Worm (Caenorhabditis elegans) whole organism, L2 larva: ENCODE data around the gene clec-122.

Experiments
- fos-1 ChIP-seq: fragments of 150-350 bp; optimal IDR thresholded peaks from 2 replicates; lab custom pipeline; 2014; ENCODE audit warnings: missing biosample characterization, missing genetic modification characterization
- nhr-12 ChIP-seq: fragments of 150-350 bp; optimal IDR thresholded peaks from 2 replicates; lab custom pipeline; 2014; ENCODE audit warnings: missing biosample characterization, missing genetic modification characterization
- nhr-23 ChIP-seq: fragments of 150-350 bp; optimal IDR thresholded peaks from 2 replicates; lab custom pipeline; 2014; ENCODE audit warnings: missing biosample characterization, missing genetic modification reagents, missing genetic modification characterization
- ztf-4 ChIP-seq: fragments of 150-350 bp; optimal IDR thresholded peaks from 2 replicates; lab custom pipeline; 2014; ENCODE audit warnings: missing biosample characterization, missing genetic modification characterization

DNA sequence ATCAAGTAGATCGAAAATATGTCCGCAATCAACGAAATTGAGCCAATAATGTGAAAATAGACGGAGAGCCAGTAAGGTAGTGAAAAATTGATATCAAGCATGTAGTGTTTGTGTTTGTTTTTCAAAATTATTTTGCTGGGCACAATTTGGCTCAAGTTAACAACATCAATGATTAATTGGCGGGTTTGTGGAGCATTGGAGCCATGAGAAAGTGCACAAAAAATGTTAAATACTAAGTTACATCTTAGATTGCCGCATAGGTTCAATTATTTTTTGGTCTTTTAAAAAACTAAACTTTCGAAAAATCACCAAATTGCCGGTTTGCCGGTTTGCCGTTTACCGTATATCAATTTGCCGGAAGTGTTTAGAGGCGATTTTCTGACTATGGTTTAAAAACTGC lies 31.9 kb downstream of the clec-122 start, which contains the start of gene sri-54:
- TF ChIP-seq fos-1 (tag; lab: Kevin White, UChicago) (no peak), ztf-4 (no peak), nhr-23 (tag; lab: Kevin White, UChicago) (no peak), nhr-12 (no peak)
